Worm (Caenorhabditis elegans): ENCODE results near the gene K09F6.10.
A peak's percentile ranks its signal among the peaks of the same experiment; 100 is the strongest.

Gene K09F6.10

ce11 chrII:2288798-2289197, at the start of gene K09F6.10, which contains the start of gene K09F6.13:
TSS of gene K09F6.10 (minus strand) at chrII:2288883.
TSS of gene K09F6.13 (plus strand) at chrII:2289114.
- TF ChIP-seq ztf-11 (tag; optimal IDR thresholded peaks at IDR 0.05): no peak

- TF ChIP-seq unc-62 (GFP tag; optimal IDR thresholded peaks at IDR 0.05 in 1 of 2): peak in 1 of 2 experiments; percentile 19
- TF ChIP-seq unc-62 (tag; optimal IDR thresholded peaks at IDR 0.05): no peak
- no peak for TF ChIP-seq snpc-4 (tag; optimal IDR thresholded peaks at IDR 0.05)
These were observed 47.5 kb upstream of the K09F6.10 start for ce11 chrII:2336177-2336576.

DNA sequence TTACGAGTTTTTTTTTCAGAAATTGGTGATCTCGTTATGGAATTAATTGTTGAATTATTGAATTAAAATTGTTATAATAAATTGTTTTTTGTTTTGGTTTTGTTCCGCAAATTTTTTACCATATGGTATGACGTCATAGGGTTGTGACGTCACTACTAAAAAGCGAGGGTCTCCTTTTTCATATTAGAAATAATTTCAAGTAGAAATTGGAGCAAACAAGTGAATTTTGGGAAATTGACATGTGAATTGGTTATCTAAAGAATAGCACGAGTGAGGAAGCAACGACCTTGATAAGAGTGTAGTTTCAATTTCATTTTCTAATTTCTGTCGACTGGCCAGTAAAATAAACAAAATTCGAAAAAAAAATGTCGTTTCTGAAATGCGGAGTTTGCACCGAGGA, 46.9 kb upstream of the K09F6.10 start, which contains the start of gene F43C11.7:
TSS of gene F43C11.7 (plus strand) at position 326 of the 400 bp plus-strand sequence.
- TF ChIP-seq F26F4.8 (GFP tag; conservative IDR thresholded peaks at IDR 0.05) (no peak), spr-3 (GFP tag; optimal IDR thresholded peaks at IDR 0.05) (no peak), lsy-2 (tag; optimal IDR thresholded peaks at IDR 0.05) (no peak), pqm-1 (tag; optimal IDR thresholded peaks at IDR 0.05) (peak; percentile 80), dmd-6 (GFP tag; IDR thresholded peaks at IDR 0.05) (peak; percentile 71), unc-62 (GFP tag; optimal IDR thresholded peaks at IDR 0.05 in 1 of 2) (no peak), unc-62 (tag; optimal IDR thresholded peaks at IDR 0.05) (no peak), nhr-77 (tag; optimal IDR thresholded peaks at IDR 0.05) (peak; percentile 69), ceh-32 (tag; optimal IDR thresholded peaks at IDR 0.05; ENCODE audit: poor library complexity) (no peak), nhr-28 (tag; optimal IDR thresholded peaks at IDR 0.05) (peak; percentile 82), mdt-29 (GFP tag; IDR thresholded peaks at IDR 0.05) (no peak), dve-1 (tag; optimal IDR thresholded peaks at IDR 0.05; ENCODE audit: insufficient read depth) (peak; percentile 56), egl-43 (GFP tag; IDR thresholded peaks at IDR 0.05) (no peak), hlh-11 (tag; optimal IDR thresholded peaks at IDR 0.05) (peak; percentile 58), snpc-1.2 (GFP tag; IDR thresholded peaks at IDR 0.05) (no peak), daf-16 (GFP tag; optimal IDR thresholded peaks at IDR 0.05) (no peak), daf-16 (tag; optimal IDR thresholded peaks at IDR 0.05) (peak; percentile 63), php-3 (GFP tag; IDR thresholded peaks at IDR 0.05) (0 out of 2 replicates have a peak, but pooled peaks have one; percentile 19), hlh-30 (tag; optimal IDR thresholded peaks at IDR 0.05; ENCODE audit: insufficient read depth) (peak; percentile 52), mdl-1 (tag; optimal IDR thresholded peaks at IDR 0.05) (peak in 1 of 2 experiments; percentile 35), Y5F2A.4 (GFP tag; optimal IDR thresholded peaks at IDR 0.05) (no peak)

- TF ChIP-seq daf-16 (GFP tag; optimal IDR thresholded peaks at IDR 0.05) (no peak), daf-16 (tag; optimal IDR thresholded peaks at IDR 0.05) (peak; percentile 11), zip-2 (tag; optimal IDR thresholded peaks at IDR 0.05) (no peak), lin-13 (GFP tag; optimal IDR thresholded peaks at IDR 0.05) (no peak), nhr-11 (tag; optimal IDR thresholded peaks at IDR 0.05) (no peak)
These were observed 43.5 kb upstream of the K09F6.10 start, which contains the start of gene F43C11.8 for ce11 chrII:2332220-2332619. TSS of gene F43C11.8 (plus strand) at chrII:2332520.

DNA sequence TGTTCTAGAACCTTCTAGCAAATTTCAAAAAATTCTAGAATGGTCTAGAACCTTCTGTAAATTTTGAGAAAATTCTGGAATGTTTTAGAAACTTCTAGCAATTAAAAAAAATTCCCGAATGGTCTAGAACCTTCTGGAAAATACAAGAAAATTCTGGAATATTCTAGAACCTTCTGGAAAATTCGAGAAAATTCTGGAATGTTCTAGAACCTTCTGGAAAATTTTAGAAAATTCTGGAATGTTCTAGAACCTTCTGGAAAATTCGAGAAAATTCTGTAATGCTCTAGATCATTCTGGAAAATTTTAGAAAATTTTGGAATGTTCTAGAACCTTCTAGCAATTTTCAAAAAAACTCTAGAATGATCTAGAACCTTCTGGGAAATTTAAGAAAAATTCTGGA, 41.8 kb upstream of the K09F6.10 start:
- TF ChIP-seq mdt-29 (GFP tag; IDR thresholded peaks at IDR 0.05) (0 out of 2 replicates have a peak, but pooled peaks have one; percentile 28), nhr-41 (GFP tag; IDR thresholded peaks at IDR 0.05) (no peak)

- TF ChIP-seq dpl-1 (GFP tag; optimal IDR thresholded peaks at IDR 0.05): no peak
- TF ChIP-seq nhr-28 (tag; optimal IDR thresholded peaks at IDR 0.05): peak; percentile 3
- TF ChIP-seq tra-1 (GFP tag; IDR thresholded peaks at IDR 0.05): no peak
- TF ChIP-seq lsy-2 (tag; optimal IDR thresholded peaks at IDR 0.05): no peak
- TF ChIP-seq lin-1 (GFP tag; IDR thresholded peaks at IDR 0.05): no peak
- peak in 1 of 2 experiments; percentile 86 for TF ChIP-seq unc-62 (GFP tag; optimal IDR thresholded peaks at IDR 0.05 in 1 of 2)
- TF ChIP-seq unc-62 (tag; optimal IDR thresholded peaks at IDR 0.05): no peak
These were observed 40.3 kb upstream of the K09F6.10 start, which contains the start of the genes ZK1240.8 and ZK1240.1 for ce11 chrII:2328963-2329442. TSS of gene ZK1240.8 (minus strand) at chrII:2329063. TSS of gene ZK1240.1 (plus strand) at chrII:2329392.
